Fruit fly (Drosophila melanogaster) whole organism, embryonic: Measurements from ENCODE around the gene CG5727.
A peak's percentile ranks its signal among the peaks of the same experiment; 100 is the strongest.

Source experiments
- ATbp ChIP-seq: fragments of 200-800 bp; sonication (Bioruptor generic); optimal IDR thresholded peaks from 2 replicates; lab custom pipeline; 2017; ENCODE audit warnings: missing biosample characterization, mild to moderate bottlenecking, missing genetic modification characterization, missing genetic modification reagents
- Antp ChIP-seq: fragments of 200-800 bp; sonication (Bioruptor generic); optimal IDR thresholded peaks from 3 replicates; lab custom pipeline; 2016; ENCODE audit warnings: missing biosample characterization, missing genetic modification characterization
- Asciz ChIP-seq: fragments of 200-800 bp; sonication (Bioruptor generic); optimal IDR thresholded peaks from 2 replicates; lab custom pipeline; 2017; ENCODE audit warnings: missing biosample characterization, mild to moderate bottlenecking, missing genetic modification characterization, missing genetic modification reagents
- BtbVII ChIP-seq: fragments of 200-800 bp; sonication (Bioruptor generic); optimal IDR thresholded peaks from 3 replicates; lab custom pipeline; 2017; ENCODE audit warnings: missing biosample characterization, mild to moderate bottlenecking, missing genetic modification characterization
- CG11695 ChIP-seq: fragments of 200-800 bp; sonication (Bioruptor generic); IDR thresholded peaks from 3 replicates; pipeline ENCODE4 v1.3.6; 2022; ENCODE audit warnings: missing biosample characterization, missing genetic modification characterization
- CG12659 ChIP-seq: fragments of 200-800 bp; sonication (Bioruptor generic); optimal IDR thresholded peaks from 3 replicates; lab custom pipeline; 2017; ENCODE audit warnings: mild to moderate bottlenecking, missing biosample characterization, missing genetic modification reagents, missing genetic modification characterization
- CG15601 ChIP-seq: fragments of 200-800 bp; sonication (Bioruptor generic); optimal IDR thresholded peaks from 3 replicates; lab custom pipeline; 2019; ENCODE audit warnings: missing biosample characterization, mild to moderate bottlenecking, missing genetic modification characterization, moderate library complexity
- CG2875 ChIP-seq: fragments of 200-800 bp; sonication (Bioruptor generic); optimal IDR thresholded peaks from 2 replicates; lab custom pipeline; 2017; ENCODE audit warnings: missing biosample characterization, mild to moderate bottlenecking, missing genetic modification characterization, missing genetic modification reagents
- CG34422 ChIP-seq: fragments of 200-800 bp; sonication (Bioruptor generic); IDR thresholded peaks from 3 replicates; pipeline ENCODE4 v1.3.6; 2022; ENCODE audit warnings: missing biosample characterization, missing genetic modification characterization
- CG8924 ChIP-seq: fragments of 200-800 bp; optimal IDR thresholded peaks from 3 replicates; lab custom pipeline; 2019; ENCODE audit warnings: missing biosample characterization, mild to moderate bottlenecking, missing genetic modification characterization, moderate library complexity
- CHES-1-like ChIP-seq: fragments of 200-800 bp; sonication (Bioruptor generic); optimal IDR thresholded peaks from 2 replicates; lab custom pipeline; 2016; ENCODE audit warnings: missing biosample characterization, missing genetic modification characterization
- Chrac-16 ChIP-seq: fragments of 200-800 bp; sonication (Bioruptor generic); optimal IDR thresholded peaks from 3 replicates; lab custom pipeline; 2016; ENCODE audit warnings: missing biosample characterization, missing genetic modification characterization
- Dfd ChIP-seq, 2 experiments: fragments of >200 bp; optimal IDR thresholded peaks; 2 replicates each; lab custom pipeline; 2017; ENCODE audit warnings: missing biosample characterization in 2 of 2, missing genetic modification characterization in 2 of 2
- Dll ChIP-seq: fragments of 200-800 bp; sonication (Bioruptor generic); IDR thresholded peaks from 4 replicates; pipeline ENCODE4 v1.3.6; 2022; ENCODE audit warnings: missing biosample characterization, missing genetic modification characterization; ENCODE audit not compliant: partially characterized antibody
- Gug ChIP-seq: fragments of 200-800 bp; sonication (Bioruptor generic); IDR thresholded peaks from 4 replicates; pipeline ENCODE4 v1.3.6; 2022; ENCODE audit warnings: missing biosample characterization, missing genetic modification characterization
- HHEX ChIP-seq: fragments of 200-800 bp; sonication (Bioruptor generic); optimal IDR thresholded peaks from 3 replicates; lab custom pipeline; 2017; ENCODE audit warnings: missing biosample characterization, mild to moderate bottlenecking, missing genetic modification characterization, missing genetic modification reagents
- Med ChIP-seq: fragments of 200-800 bp; sonication (Bioruptor generic); peaks from one replicate; lab custom pipeline; 2016; ENCODE audit warnings: missing biosample characterization, missing genetic modification characterization, mild to moderate bottlenecking, inconsistent platforms, moderate library complexity
- Myb ChIP-seq: fragments of 200-800 bp; sonication (Bioruptor generic); optimal IDR thresholded peaks from 2 replicates; lab custom pipeline; 2016; ENCODE audit warnings: missing biosample characterization, missing genetic modification characterization
- NC2β ChIP-seq: fragments of 200-800 bp; sonication (Bioruptor generic); optimal IDR thresholded peaks from 2 replicates; lab custom pipeline; 2016; ENCODE audit warnings: missing biosample characterization, missing genetic modification characterization
- PHDP ChIP-seq: fragments of 200-800 bp; sonication (Bioruptor generic); optimal IDR thresholded peaks from 3 replicates; lab custom pipeline; 2018; ENCODE audit warnings: missing biosample characterization, mild to moderate bottlenecking, missing genetic modification characterization, moderate library complexity
- Rfx ChIP-seq: fragments of 200-800 bp; sonication (Bioruptor generic); IDR thresholded peaks from 2 replicates; pipeline ENCODE4 v1.3.6; 2022; ENCODE audit warnings: missing biosample characterization, missing genetic modification characterization
- Sry-δ ChIP-seq: fragments of 200-800 bp; sonication (Bioruptor generic); optimal IDR thresholded peaks from 2 replicates; lab custom pipeline; 2016; ENCODE audit warnings: missing biosample characterization, missing genetic modification characterization
- Trl ChIP-seq, 3 experiments: fragments of >200 bp in 2 of 3; fragments of 200-800 bp in 1 of 3; sonication (Bioruptor generic) in 1 of 3; optimal IDR thresholded peaks; 2 replicates in 1 of 3; 3 replicates in 2 of 3; lab custom pipeline; 2016 to 2017; ENCODE audit warnings: missing biosample characterization in 1 of 3, missing genetic modification characterization in 1 of 3
- Xrp1 ChIP-seq: fragments of 200-800 bp; sonication (Bioruptor generic); IDR thresholded peaks from 2 replicates; pipeline ENCODE4 v1.3.6; 2022; ENCODE audit warnings: missing biosample characterization, missing genetic modification characterization
- ato ChIP-seq: fragments of 200-800 bp; sonication (Bioruptor generic); IDR thresholded peaks from 2 replicates; pipeline ENCODE4 v1.3.6; 2022; ENCODE audit warnings: missing biosample characterization, missing genetic modification characterization; ENCODE audit not compliant: partially characterized antibody
- br ChIP-seq: fragments of >200 bp; optimal IDR thresholded peaks from 2 replicates; lab custom pipeline; 2017
- chif ChIP-seq, 2 experiments: fragments of 200-800 bp; sonication (Bioruptor generic); optimal IDR thresholded peaks; 3 replicates each; lab custom pipeline; 2016; ENCODE audit warnings: missing biosample characterization in 2 of 2, missing genetic modification characterization in 2 of 2
- chn ChIP-seq: fragments of 200-800 bp; sonication (Bioruptor generic); optimal IDR thresholded peaks from 2 replicates; lab custom pipeline; 2016; ENCODE audit warnings: missing biosample characterization, missing genetic modification characterization
- dati ChIP-seq: fragments of 200-800 bp; sonication (Bioruptor generic); IDR thresholded peaks from 2 replicates; pipeline ENCODE4 v1.3.6; 2022; ENCODE audit warnings: missing biosample characterization, missing genetic modification characterization
- dpn ChIP-seq, 2 experiments: fragments of 200-800 bp; sonication (Bioruptor generic); optimal IDR thresholded peaks; 3 replicates each; lab custom pipeline; 2016; ENCODE audit warnings: missing biosample characterization in 2 of 2, missing genetic modification characterization in 2 of 2
- en ChIP-seq: fragments of 200-800 bp; sonication (Bioruptor generic); optimal IDR thresholded peaks from 2 replicates; lab custom pipeline; 2016; ENCODE audit warnings: missing biosample characterization, missing genetic modification characterization
- exex ChIP-seq: fragments of 200-800 bp; sonication (Bioruptor generic); optimal IDR thresholded peaks from 4 replicates; lab custom pipeline; 2018; ENCODE audit warnings: missing biosample characterization, mild to moderate bottlenecking, missing genetic modification characterization, moderate library complexity
- fru ChIP-seq: fragments of >200 bp; optimal IDR thresholded peaks from 2 replicates; lab custom pipeline; 2017
- gcm2 ChIP-seq: fragments of 200-800 bp; sonication (Bioruptor generic); optimal IDR thresholded peaks from 2 replicates; lab custom pipeline; 2016; ENCODE audit warnings: missing biosample characterization, missing genetic modification characterization
- gfzf ChIP-seq: fragments of 200-800 bp; sonication (Bioruptor generic); optimal IDR thresholded peaks from 2 replicates; lab custom pipeline; 2016; ENCODE audit warnings: missing biosample characterization, mild to moderate bottlenecking, missing genetic modification characterization, moderate library complexity
- ham ChIP-seq: fragments of 200-800 bp; sonication (Bioruptor generic); IDR thresholded peaks from 2 replicates; pipeline ENCODE4 v1.3.6; 2022; ENCODE audit warnings: missing biosample characterization, missing genetic modification characterization
- hbn ChIP-seq: fragments of 200-800 bp; sonication (Bioruptor generic); IDR thresholded peaks from 2 replicates; pipeline ENCODE4 v1.3.6; 2022; ENCODE audit warnings: missing biosample characterization, missing genetic modification characterization; ENCODE audit not compliant: partially characterized antibody
- her ChIP-seq: fragments of 200-800 bp; sonication (Bioruptor generic); optimal IDR thresholded peaks from 2 replicates; lab custom pipeline; 2016; ENCODE audit warnings: missing biosample characterization, missing genetic modification characterization
- lbe ChIP-seq: fragments of 200-800 bp; sonication (Bioruptor generic); optimal IDR thresholded peaks from 2 replicates; lab custom pipeline; 2016; ENCODE audit warnings: missing biosample characterization, mild to moderate bottlenecking, missing genetic modification characterization
- mam ChIP-seq: fragments of 200-800 bp; sonication (Bioruptor generic); optimal IDR thresholded peaks from 3 replicates; lab custom pipeline; 2016; ENCODE audit warnings: missing biosample characterization, missing genetic modification characterization
- oc ChIP-seq: fragments of 200-800 bp; sonication (Bioruptor generic); optimal IDR thresholded peaks from 2 replicates; lab custom pipeline; 2018; ENCODE audit warnings: missing biosample characterization, mild to moderate bottlenecking, missing genetic modification characterization, moderate library complexity
- pan ChIP-seq, 4 experiments: fragments of >200 bp in 3 of 4; fragments of 200-800 bp in 1 of 4; sonication (Bioruptor generic) in 1 of 4; optimal IDR thresholded peaks in 3 of 4; IDR thresholded peaks in 1 of 4; 2 replicates each; pipeline versions ENCODE4 v1.3.6 to Lab custom; 2017 to 2022; ENCODE audit warnings: missing biosample characterization in 2 of 4, missing genetic modification characterization in 2 of 4, mixed read lengths in 1 of 4
- rib ChIP-seq: fragments of 200-800 bp; sonication (Bioruptor generic); IDR thresholded peaks from 2 replicates; pipeline ENCODE4 v1.3.6; 2022; ENCODE audit warnings: missing biosample characterization, missing genetic modification characterization
- scrt ChIP-seq: fragments of 200-800 bp; sonication (Bioruptor generic); optimal IDR thresholded peaks from 2 replicates; lab custom pipeline; 2018; ENCODE audit warnings: missing biosample characterization, mild to moderate bottlenecking, missing genetic modification characterization, moderate library complexity
- sens ChIP-seq: fragments of 200-800 bp; sonication (Bioruptor generic); peaks from one replicate; lab custom pipeline; 2016; ENCODE audit warnings: missing biosample characterization, missing genetic modification characterization
- sqz ChIP-seq: fragments of 200-800 bp; sonication (Bioruptor generic); optimal IDR thresholded peaks from 3 replicates; lab custom pipeline; 2018; ENCODE audit warnings: missing biosample characterization, mild to moderate bottlenecking, missing genetic modification characterization
- ssp ChIP-seq: fragments of 200-800 bp; sonication (Bioruptor generic); IDR thresholded peaks from 2 replicates; pipeline ENCODE4 v1.3.6; 2022; ENCODE audit warnings: missing biosample characterization, missing genetic modification characterization
- ttk ChIP-seq: fragments of 200-800 bp; sonication (Bioruptor generic); IDR thresholded peaks from 2 replicates; pipeline ENCODE4 v2.1.2; 2022; ENCODE audit warnings: missing biosample characterization, missing genetic modification characterization
- vnd ChIP-seq: fragments of 200-800 bp; sonication (Bioruptor generic); IDR thresholded peaks from 3 replicates; pipeline ENCODE4 v1.3.6; 2022; ENCODE audit warnings: missing biosample characterization, missing genetic modification characterization; ENCODE audit not compliant: partially characterized antibody
- vvl ChIP-seq: fragments of 200-800 bp; sonication (Bioruptor generic); IDR thresholded peaks from 2 replicates; pipeline ENCODE4 v1.3.6; 2022; ENCODE audit warnings: missing biosample characterization, missing genetic modification characterization
- yki ChIP-seq: fragments of >200 bp; optimal IDR thresholded peaks from 3 replicates; lab custom pipeline; 2018
- z ChIP-seq: fragments of 200-800 bp; sonication (Bioruptor generic); IDR thresholded peaks from 3 replicates; pipeline ENCODE4 v1.3.6; 2022; ENCODE audit warnings: missing biosample characterization, missing genetic modification characterization
- zf30C ChIP-seq: fragments of 200-800 bp; sonication (Bioruptor generic); optimal IDR thresholded peaks from 3 replicates; lab custom pipeline; 2018; ENCODE audit warnings: missing biosample characterization, mild to moderate bottlenecking, missing genetic modification characterization

Gene CG5727

dm6 chr2L:10231092-10231494 is 20.6 kb upstream of the CG5727 start (continued):
- 0 out of 2 replicates have a peak, but pooled peaks have one; percentile 58 for TF ChIP-seq rib (GFP tag; lab: Robert Waterston, UW)
- peak; percentile 81 for TF ChIP-seq Med (GFP tag; lab: Kevin White, UChicago)
- TF ChIP-seq CHES-1-like (GFP tag; lab: Kevin White, UChicago) = peak; percentile 19
- no peak for TF ChIP-seq scrt (GFP tag; lab: Kevin White, UChicago)
- TF ChIP-seq CG15601 (tag; lab: Kevin White, UChicago) = no peak
- TF ChIP-seq zf30C (GFP tag; lab: Kevin White, UChicago) = peak; percentile 91
- TF ChIP-seq chn = no peak
- TF ChIP-seq sens (GFP tag; lab: Kevin White, UChicago) = peak; percentile 82
- TF ChIP-seq CG2875 (GFP tag; lab: Kevin White, UChicago) = peak; percentile 17
- TF ChIP-seq lbe (GFP tag; lab: Kevin White, UChicago) = peak; percentile 57
- TF ChIP-seq CG8924 (tag; lab: Kevin White, UChicago) = peak; percentile 44
- TF ChIP-seq NC2β (GFP tag; lab: Kevin White, UChicago) = no peak
- no peak for TF ChIP-seq br (lab: Kevin White, UChicago)
- TF ChIP-seq mam (GFP tag; lab: Kevin White, UChicago) = peak; percentile 54
- TF ChIP-seq Sry-δ (GFP tag; lab: Kevin White, UChicago) = no peak
- TF ChIP-seq her (GFP tag; lab: Kevin White, UChicago) = peak; percentile 14
- peak; percentile 25 for TF ChIP-seq CG12659
- peak; percentile 25 to 32 for TF ChIP-seq dpn (GFP tag; optimal IDR thresholded peaks at IDR 0.05; lab: Kevin White, UChicago)
- peak; percentile 58 for TF ChIP-seq BtbVII
- TF ChIP-seq dati (GFP tag; lab: Robert Waterston, UW) = no peak
- no peak for TF ChIP-seq gfzf (GFP tag; lab: Kevin White, UChicago)
- TF ChIP-seq CG34422 = no peak
- TF ChIP-seq z (GFP tag; lab: Robert Waterston, UW) = no peak
- TF ChIP-seq HHEX = peak; percentile 43
- TF ChIP-seq ato = no peak
- 0 out of 3 replicates have a peak, but pooled peaks have one; percentile 39 for TF ChIP-seq CG11695
- TF ChIP-seq Trl (optimal IDR thresholded peaks at IDR 0.05; lab: Kevin White, UChicago) = peak in 1 of 2 experiments; percentile 7
- peak; percentile 35 for TF ChIP-seq Trl (GFP tag; optimal IDR thresholded peaks at IDR 0.05; lab: Kevin White, UChicago)
- TF ChIP-seq vvl (GFP tag; lab: Robert Waterston, UW) = no peak
- TF ChIP-seq Myb (GFP tag; lab: Kevin White, UChicago) = no peak
- TF ChIP-seq PHDP (tag; lab: Kevin White, UChicago) = peak; percentile 47
- TF ChIP-seq gcm2 (GFP tag; lab: Kevin White, UChicago) = no peak
- no peak for TF ChIP-seq Dfd (GFP tag; optimal IDR thresholded peaks at IDR 0.05; lab: Kevin White, UChicago)
- no peak for TF ChIP-seq ATbp
- peak in 1 of 2 experiments; percentile 11 for TF ChIP-seq chif (GFP tag; optimal IDR thresholded peaks at IDR 0.05; lab: Kevin White, UChicago)
- TF ChIP-seq exex (tag; lab: Kevin White, UChicago) = peak; percentile 32
- TF ChIP-seq Asciz (GFP tag; lab: Kevin White, UChicago) = no peak
- no peak for TF ChIP-seq oc (tag; lab: Kevin White, UChicago)
- no peak for TF ChIP-seq en (GFP tag; lab: Kevin White, UChicago)
- TF ChIP-seq pan (optimal IDR thresholded peaks at IDR 0.05; lab: Kevin White, UChicago) = no peak
- no peak for TF ChIP-seq pan (GFP tag; optimal IDR thresholded peaks at IDR 0.05 in 1 of 2, IDR thresholded peaks at IDR 0.05 in 1 of 2)
- TF ChIP-seq Antp = no peak
- no peak for TF ChIP-seq yki (lab: Kevin White, UChicago)

dm6 chr2L:10230455-10230854 is 20.0 kb upstream of the CG5727 start:
- TF ChIP-seq Chrac-16 (GFP tag; lab: Kevin White, UChicago) (no peak), ssp (no peak), Rfx (GFP tag; lab: Robert Waterston, UW) (no peak), Xrp1 (GFP tag; lab: Robert Waterston, UW) (no peak), ham (GFP tag; lab: Robert Waterston, UW) (no peak), Dll (GFP tag; lab: Robert Waterston, UW) (peak; percentile 54; the same call in 3 of the 4 replicates), sqz (GFP tag; lab: Kevin White, UChicago) (peak; percentile 40), hbn (GFP tag; lab: Robert Waterston, UW) (0 out of 2 replicates have a peak, but pooled peaks have one; percentile 30), vnd (GFP tag; lab: Robert Waterston, UW) (peak; percentile 44; the same call in 2 of the 3 replicates), Gug (GFP tag; lab: Robert Waterston, UW) (no peak), ttk (GFP tag; lab: Robert Waterston, UW) (no peak), fru (no peak)
